Fruit fly (Drosophila melanogaster) whole organism, embryonic: ENCODE measurements around the gene CG43127.

ENCODE experiments used
- Aef1 ChIP-seq: fragments of 200-800 bp; sonication (Bioruptor generic); IDR thresholded peaks from 3 replicates; pipeline ENCODE4 v1.3.6; 2022; ENCODE audit warnings: missing biosample characterization, missing genetic modification characterization
- CG10431 ChIP-seq: fragments of 200-800 bp; sonication (Bioruptor generic); optimal IDR thresholded peaks from 3 replicates; lab custom pipeline; 2018; ENCODE audit warnings: missing biosample characterization, mild to moderate bottlenecking, missing genetic modification characterization
- CG11504 ChIP-seq: fragments of 200-800 bp; sonication (Bioruptor generic); optimal IDR thresholded peaks from 3 replicates; lab custom pipeline; 2019; ENCODE audit warnings: missing biosample characterization, mild to moderate bottlenecking, missing genetic modification characterization, moderate library complexity
- CG12659 ChIP-seq: fragments of 200-800 bp; sonication (Bioruptor generic); optimal IDR thresholded peaks from 3 replicates; lab custom pipeline; 2017; ENCODE audit warnings: mild to moderate bottlenecking, missing biosample characterization, missing genetic modification reagents, missing genetic modification characterization
- CG13296 ChIP-seq: fragments of 200-800 bp; sonication (Bioruptor generic); optimal IDR thresholded peaks from 3 replicates; lab custom pipeline; 2018; ENCODE audit warnings: missing biosample characterization, mild to moderate bottlenecking, missing genetic modification characterization
- CG15601 ChIP-seq: fragments of 200-800 bp; sonication (Bioruptor generic); optimal IDR thresholded peaks from 3 replicates; lab custom pipeline; 2019; ENCODE audit warnings: missing biosample characterization, mild to moderate bottlenecking, missing genetic modification characterization, moderate library complexity
- CG17802 ChIP-seq: fragments of 200-800 bp; sonication (Bioruptor generic); optimal IDR thresholded peaks from 2 replicates; lab custom pipeline; 2018; ENCODE audit warnings: missing biosample characterization, mild to moderate bottlenecking, missing genetic modification characterization, moderate library complexity
- CG18262 ChIP-seq: fragments of 200-800 bp; optimal IDR thresholded peaks from 3 replicates; lab custom pipeline; 2019; ENCODE audit warnings: missing biosample characterization, mild to moderate bottlenecking, missing genetic modification characterization, moderate library complexity
- CG18599 ChIP-seq: fragments of 200-800 bp; sonication (Bioruptor generic); optimal IDR thresholded peaks from 3 replicates; lab custom pipeline; 2017; ENCODE audit warnings: missing biosample characterization, missing genetic modification characterization, mild to moderate bottlenecking, moderate library complexity, missing genetic modification reagents
- CG2120 ChIP-seq: fragments of 200-800 bp; sonication (Bioruptor generic); optimal IDR thresholded peaks from 3 replicates; lab custom pipeline; 2016; ENCODE audit warnings: missing biosample characterization, missing genetic modification characterization
- CG2202 ChIP-seq: fragments of 200-800 bp; sonication (Bioruptor generic); optimal IDR thresholded peaks from 2 replicates; lab custom pipeline; 2018; ENCODE audit warnings: missing biosample characterization, mild to moderate bottlenecking, missing genetic modification characterization
- CG2678 ChIP-seq: fragments of 200-800 bp; sonication (Bioruptor generic); optimal IDR thresholded peaks from 3 replicates; lab custom pipeline; 2019; ENCODE audit warnings: missing biosample characterization, mild to moderate bottlenecking, missing genetic modification characterization, moderate library complexity
- CG31224 ChIP-seq: fragments of 200-800 bp; sonication (Bioruptor generic); IDR thresholded peaks from 2 replicates; pipeline ENCODE4 v1.3.6; 2022; ENCODE audit warnings: missing biosample characterization, missing genetic modification characterization
- CG3281 ChIP-seq: fragments of 200-800 bp; sonication (Bioruptor generic); optimal IDR thresholded peaks from 3 replicates; lab custom pipeline; 2017; ENCODE audit warnings: missing biosample characterization, mild to moderate bottlenecking, missing genetic modification characterization
- CG33557 ChIP-seq: fragments of 200-800 bp; sonication (Bioruptor generic); optimal IDR thresholded peaks from 2 replicates; lab custom pipeline; 2019; ENCODE audit warnings: missing biosample characterization, mild to moderate bottlenecking, missing genetic modification characterization, moderate library complexity
- CG4730 ChIP-seq: fragments of 200-800 bp; sonication (Bioruptor generic); IDR thresholded peaks from 2 replicates; pipeline ENCODE4 v1.3.6; 2022; ENCODE audit warnings: missing biosample characterization, missing genetic modification characterization
- CG5180 ChIP-seq: fragments of 200-800 bp; sonication (Bioruptor generic); optimal IDR thresholded peaks from 3 replicates; lab custom pipeline; 2017; ENCODE audit warnings: missing biosample characterization, missing genetic modification characterization, mild to moderate bottlenecking, moderate library complexity, missing genetic modification reagents
- CG6654 ChIP-seq: fragments of 200-800 bp; sonication (Bioruptor generic); optimal IDR thresholded peaks from 2 replicates; lab custom pipeline; 2017; ENCODE audit warnings: missing biosample characterization, mild to moderate bottlenecking, missing genetic modification characterization
- CG6765 ChIP-seq: fragments of 200-800 bp; sonication (Bioruptor generic); optimal IDR thresholded peaks from 3 replicates; lab custom pipeline; 2017; ENCODE audit warnings: missing biosample characterization, mild to moderate bottlenecking, missing genetic modification characterization
- CG7556 ChIP-seq: fragments of 200-800 bp; sonication (Bioruptor generic); optimal IDR thresholded peaks from 2 replicates; lab custom pipeline; 2017; ENCODE audit warnings: missing biosample characterization, mild to moderate bottlenecking, missing genetic modification characterization
- CG7987 ChIP-seq: fragments of 200-800 bp; sonication (Bioruptor generic); optimal IDR thresholded peaks from 2 replicates; lab custom pipeline; 2018; ENCODE audit warnings: missing biosample characterization, mild to moderate bottlenecking, missing genetic modification characterization, moderate library complexity
- Dad ChIP-seq: fragments of 200-800 bp; sonication (Bioruptor generic); optimal IDR thresholded peaks from 3 replicates; lab custom pipeline; 2016; ENCODE audit warnings: missing biosample characterization, missing genetic modification characterization
- Dbx ChIP-seq: fragments of 200-800 bp; sonication (Bioruptor generic); IDR thresholded peaks from 3 replicates; pipeline ENCODE4 v1.3.6; 2022; ENCODE audit warnings: missing biosample characterization, missing genetic modification characterization
- Fer1 ChIP-seq: fragments of 200-800 bp; sonication (Bioruptor generic); optimal IDR thresholded peaks from 2 replicates; lab custom pipeline; 2017; ENCODE audit warnings: missing biosample characterization, mild to moderate bottlenecking, missing genetic modification characterization
- Hmr ChIP-seq: fragments of 200-800 bp; sonication (Bioruptor generic); optimal IDR thresholded peaks from 3 replicates; lab custom pipeline; 2017; ENCODE audit warnings: mild to moderate bottlenecking, missing biosample characterization, missing genetic modification reagents, missing genetic modification characterization
- Hr51 ChIP-seq, 2 experiments: fragments of 200-800 bp; sonication (Bioruptor generic); optimal IDR thresholded peaks; 2 replicates in 1 of 2; 3 replicates in 1 of 2; lab custom pipeline; 2016 to 2018; ENCODE audit warnings: missing biosample characterization in 2 of 2, missing genetic modification characterization in 2 of 2, mild to moderate bottlenecking in 1 of 2, moderate library complexity in 1 of 2
- Med ChIP-seq: fragments of 200-800 bp; sonication (Bioruptor generic); peaks from one replicate; lab custom pipeline; 2016; ENCODE audit warnings: missing biosample characterization, missing genetic modification characterization, mild to moderate bottlenecking, inconsistent platforms, moderate library complexity
- Meics ChIP-seq: fragments of 200-800 bp; sonication (Bioruptor generic); optimal IDR thresholded peaks from 2 replicates; lab custom pipeline; 2017; ENCODE audit warnings: missing biosample characterization, mild to moderate bottlenecking, missing genetic modification characterization
- Sox102F ChIP-seq: fragments of 200-800 bp; sonication (Bioruptor generic); optimal IDR thresholded peaks from 2 replicates; lab custom pipeline; 2018; ENCODE audit warnings: missing biosample characterization, mild to moderate bottlenecking, missing genetic modification characterization, moderate library complexity
- Spps ChIP-seq: fragments of 200-800 bp; sonication (Bioruptor generic); optimal IDR thresholded peaks from 2 replicates; lab custom pipeline; 2018; ENCODE audit warnings: missing biosample characterization, mild to moderate bottlenecking, missing genetic modification characterization
- Sry-β ChIP-seq: fragments of 200-800 bp; sonication (Bioruptor generic); optimal IDR thresholded peaks from 2 replicates; lab custom pipeline; 2018; ENCODE audit warnings: missing biosample characterization, mild to moderate bottlenecking, missing genetic modification characterization, moderate library complexity
- ap ChIP-seq: fragments of 200-800 bp; sonication (Bioruptor generic); IDR thresholded peaks from 2 replicates; pipeline ENCODE4 v1.3.6; 2022; ENCODE audit warnings: missing biosample characterization, missing genetic modification characterization
- bsh ChIP-seq, 2 experiments: fragments of 200-800 bp; sonication (Bioruptor generic); optimal IDR thresholded peaks; 2 replicates each; lab custom pipeline; 2017 to 2018; ENCODE audit warnings: mild to moderate bottlenecking in 2 of 2, missing biosample characterization in 2 of 2, missing genetic modification characterization in 2 of 2, moderate library complexity in 1 of 2
- caup ChIP-seq: fragments of 200-800 bp; sonication (Bioruptor generic); optimal IDR thresholded peaks from 3 replicates; lab custom pipeline; 2017; ENCODE audit warnings: missing biosample characterization, mild to moderate bottlenecking, missing genetic modification characterization, moderate library complexity; ENCODE audit not compliant: severe bottlenecking
- dati ChIP-seq: fragments of 200-800 bp; sonication (Bioruptor generic); IDR thresholded peaks from 2 replicates; pipeline ENCODE4 v1.3.6; 2022; ENCODE audit warnings: missing biosample characterization, missing genetic modification characterization
- dmrt99B ChIP-seq: fragments of 200-800 bp; sonication (Bioruptor generic); optimal IDR thresholded peaks from 2 replicates; lab custom pipeline; 2018; ENCODE audit warnings: missing biosample characterization, mild to moderate bottlenecking, missing genetic modification characterization, moderate library complexity
- ftz-f1 ChIP-seq: fragments of 200-800 bp; sonication (Bioruptor generic); optimal IDR thresholded peaks from 2 replicates; lab custom pipeline; 2016; ENCODE audit warnings: missing biosample characterization, missing genetic modification characterization
- gcm ChIP-seq: fragments of 200-800 bp; sonication (Bioruptor generic); optimal IDR thresholded peaks from 2 replicates; lab custom pipeline; 2019; ENCODE audit warnings: missing biosample characterization, mild to moderate bottlenecking, missing genetic modification characterization, moderate library complexity
- gcm2 ChIP-seq: fragments of 200-800 bp; sonication (Bioruptor generic); optimal IDR thresholded peaks from 2 replicates; lab custom pipeline; 2016; ENCODE audit warnings: missing biosample characterization, missing genetic modification characterization
- grau ChIP-seq: fragments of 200-800 bp; optimal IDR thresholded peaks from 3 replicates; lab custom pipeline; 2019; ENCODE audit warnings: missing biosample characterization, mild to moderate bottlenecking, missing genetic modification characterization, moderate library complexity
- grn ChIP-seq: fragments of 200-800 bp; sonication (Bioruptor generic); optimal IDR thresholded peaks from 3 replicates; lab custom pipeline; 2017; ENCODE audit warnings: missing biosample characterization, missing genetic modification characterization
- insv ChIP-seq, 2 experiments: fragments of 200-800 bp; sonication (Bioruptor generic); optimal IDR thresholded peaks; 3 replicates each; lab custom pipeline; 2016 to 2018; ENCODE audit warnings: missing biosample characterization in 2 of 2, missing genetic modification characterization in 2 of 2
- klu ChIP-seq: fragments of 200-800 bp; sonication (Bioruptor generic); IDR thresholded peaks from 2 replicates; pipeline ENCODE4 v1.3.6; 2022; ENCODE audit warnings: missing biosample characterization, missing genetic modification characterization
- maf-S ChIP-seq: fragments of 200-800 bp; sonication (Bioruptor generic); optimal IDR thresholded peaks from 2 replicates; lab custom pipeline; 2016; ENCODE audit warnings: missing biosample characterization, missing genetic modification characterization
- pnt ChIP-seq: fragments of 200-800 bp; sonication (Bioruptor generic); optimal IDR thresholded peaks from 3 replicates; lab custom pipeline; 2016; ENCODE audit warnings: missing biosample characterization, missing genetic modification characterization
- repo ChIP-seq: fragments of 200-800 bp; sonication (Bioruptor generic); optimal IDR thresholded peaks from 2 replicates; lab custom pipeline; 2016; ENCODE audit warnings: missing biosample characterization, missing genetic modification characterization
- shn ChIP-seq: fragments of 200-800 bp; sonication (Bioruptor generic); optimal IDR thresholded peaks from 3 replicates; lab custom pipeline; 2016; ENCODE audit warnings: missing biosample characterization, missing genetic modification characterization
- sna ChIP-seq: fragments of 200-800 bp; sonication (Bioruptor generic); IDR thresholded peaks from 2 replicates; pipeline ENCODE4 v1.3.6; 2022; ENCODE audit warnings: missing biosample characterization, missing genetic modification characterization; ENCODE audit not compliant: partially characterized antibody
- sqz ChIP-seq: fragments of 200-800 bp; sonication (Bioruptor generic); optimal IDR thresholded peaks from 3 replicates; lab custom pipeline; 2018; ENCODE audit warnings: missing biosample characterization, mild to moderate bottlenecking, missing genetic modification characterization
- unpg ChIP-seq: fragments of 200-800 bp; sonication (Bioruptor generic); optimal IDR thresholded peaks from 3 replicates; lab custom pipeline; 2018; ENCODE audit warnings: missing biosample characterization, mild to moderate bottlenecking, missing genetic modification characterization, moderate library complexity

The CG43127 gene

DNA sequence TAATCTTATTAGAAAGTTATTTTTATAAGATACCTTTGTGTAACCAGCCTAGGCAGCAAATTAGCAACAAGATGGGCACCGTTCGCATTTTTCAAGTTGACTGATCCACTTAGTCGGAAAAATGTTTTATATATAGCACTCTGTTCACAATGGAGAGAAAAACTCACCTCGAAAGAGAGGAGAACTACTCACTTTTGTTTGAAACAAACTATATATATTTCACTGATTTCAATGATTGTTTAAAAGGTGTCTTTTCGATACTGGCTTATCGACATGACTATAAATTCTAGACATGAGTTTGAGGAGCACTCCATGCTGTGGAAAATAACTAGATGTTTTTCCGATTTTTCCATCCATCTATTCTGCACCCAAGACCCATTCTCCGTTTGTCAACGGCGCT lies 1.9 kb downstream of the CG43127 start, which contains the start of gene CG42521:
Gene CG42521 (minus strand): TSS at position 101 of the 400 bp plus-strand sequence.
- TF ChIP-seq ap (GFP tag; lab: Robert Waterston, UW) = no peak
- no peak for TF ChIP-seq grn
- TF ChIP-seq CG10431 (GFP tag; lab: Kevin White, UChicago) = no peak
- no peak for TF ChIP-seq CG5180
- no peak for TF ChIP-seq Aef1 (GFP tag; lab: Robert Waterston, UW)
- no peak for TF ChIP-seq Dad (GFP tag; lab: Kevin White, UChicago)
- no peak for TF ChIP-seq CG7987 (GFP tag; lab: Kevin White, UChicago)
- no peak for TF ChIP-seq Spps
- TF ChIP-seq Med (GFP tag; lab: Kevin White, UChicago) = no peak
- no peak for TF ChIP-seq dati (GFP tag; lab: Robert Waterston, UW)
- no peak for TF ChIP-seq maf-S (GFP tag; lab: Kevin White, UChicago)
- TF ChIP-seq pnt (GFP tag; lab: Kevin White, UChicago) = no peak
- no peak for TF ChIP-seq ftz-f1
- no peak for TF ChIP-seq CG6765 (GFP tag; lab: Kevin White, UChicago)
- TF ChIP-seq repo (GFP tag; lab: Kevin White, UChicago) = no peak
- TF ChIP-seq CG33557 = no peak
- TF ChIP-seq unpg (GFP tag; lab: Kevin White, UChicago) = no peak
- no peak for TF ChIP-seq CG12659
- no peak for TF ChIP-seq CG15601 (tag; lab: Kevin White, UChicago)
- TF ChIP-seq klu (GFP tag; lab: Robert Waterston, UW) = no peak

DNA sequence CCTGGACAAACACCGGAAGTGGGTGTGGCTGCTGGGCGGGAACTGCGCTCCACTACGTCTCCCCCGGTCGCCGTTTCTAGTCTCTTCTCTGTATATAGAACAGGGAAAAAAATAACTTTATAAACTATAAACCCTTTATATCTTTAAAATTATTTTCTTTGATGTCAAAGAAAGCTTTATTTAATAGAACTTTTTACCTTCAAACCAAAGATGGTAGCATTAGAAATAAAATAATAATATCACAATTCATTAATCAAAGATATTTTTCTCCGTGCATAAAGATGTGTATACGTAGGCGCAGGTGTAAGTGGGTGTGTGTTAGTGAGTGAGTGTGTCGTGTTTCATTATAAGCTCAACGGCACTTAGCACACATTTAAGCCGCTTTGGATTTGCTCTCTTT lies 25.9 kb downstream of the CG43127 start:
- peak; percentile 8 for TF ChIP-seq CG2120
- TF ChIP-seq sqz (GFP tag; lab: Kevin White, UChicago) = no peak
- peak; percentile 52 for TF ChIP-seq CG2678
- TF ChIP-seq gcm2 (GFP tag; lab: Kevin White, UChicago) = no peak
- no peak for TF ChIP-seq CG18262 (tag; lab: Kevin White, UChicago)
- peak; percentile 32 for TF ChIP-seq CG13296
- no peak for TF ChIP-seq caup (GFP tag; lab: Kevin White, UChicago)
- peak; percentile 15 for TF ChIP-seq dmrt99B (tag; lab: Kevin White, UChicago)
- no peak for TF ChIP-seq Sox102F (GFP tag; lab: Kevin White, UChicago)
- no peak for TF ChIP-seq insv (GFP tag; optimal IDR thresholded peaks at IDR 0.05; lab: Kevin White, UChicago)
- no peak for TF ChIP-seq CG4730 (GFP tag; lab: Robert Waterston, UW)
- peak; percentile 27 for TF ChIP-seq CG11504 (tag; lab: Kevin White, UChicago)
- TF ChIP-seq CG17802 (tag; lab: Kevin White, UChicago) = no peak
- peak; percentile 28 for TF ChIP-seq Meics (GFP tag; lab: Kevin White, UChicago)
- TF ChIP-seq CG18599 (GFP tag; lab: Kevin White, UChicago) = peak; percentile 72
- TF ChIP-seq CG7556 (GFP tag; lab: Kevin White, UChicago) = peak; percentile 10
- TF ChIP-seq Sry-β (GFP tag; lab: Kevin White, UChicago) = no peak
- no peak for TF ChIP-seq CG6654 (GFP tag; lab: Kevin White, UChicago)
- TF ChIP-seq bsh (GFP tag; optimal IDR thresholded peaks at IDR 0.05; lab: Kevin White, UChicago) = no peak
- TF ChIP-seq CG3281 (GFP tag; lab: Kevin White, UChicago) = peak; percentile 2
- TF ChIP-seq CG31224 (GFP tag; lab: Robert Waterston, UW) = no peak
- peak; percentile 20 for TF ChIP-seq grau (tag; lab: Kevin White, UChicago)
- no peak for TF ChIP-seq shn (GFP tag; lab: Kevin White, UChicago)
- peak; percentile 42 for TF ChIP-seq Fer1
- TF ChIP-seq CG2202 (tag; lab: Kevin White, UChicago) = no peak
- 0 out of 3 replicates have a peak, but pooled peaks have one; percentile 26 for TF ChIP-seq Dbx (GFP tag; lab: Robert Waterston, UW)
- no peak for TF ChIP-seq gcm
- TF ChIP-seq sna (GFP tag; lab: Robert Waterston, UW) = no peak
- TF ChIP-seq Hr51 (GFP tag; optimal IDR thresholded peaks at IDR 0.05; lab: Kevin White, UChicago) = peak in 1 of 2 experiments; percentile 25
- peak; percentile 47 for TF ChIP-seq Med (GFP tag; lab: Kevin White, UChicago)
- TF ChIP-seq Hmr = peak; percentile 37
